Worm (Caenorhabditis elegans) whole organism, L1 larva: ENCODE data around the gene R02F11.2.
"Not testable (repeated sequence)": the region's sequence is repeated elsewhere in the genome, so short reads cannot be mapped to it uniquely, and the experiment has no call there.

Experiments used
- ama-1 ChIP-seq: fragments of 150-350 bp; optimal IDR thresholded peaks from 2 replicates; lab custom pipeline; 2014
- fkh-10 ChIP-seq: sonication (generic microtip); optimal IDR thresholded peaks from 2 replicates; lab custom pipeline; 2017; ENCODE audit warnings: missing biosample characterization, missing genetic modification reagents, missing genetic modification characterization
- hlh-17 ChIP-seq: fragments of 200-800 bp; sonication (Bioruptor generic); optimal IDR thresholded peaks from 2 replicates; lab custom pipeline; 2018; ENCODE audit warnings: missing genetic modification characterization, mild to moderate bottlenecking, missing compliant biosample characterization, moderate library complexity, borderline replicate concordance
- lsy-2 ChIP-seq, 2 experiments: fragments of 150-350 bp; optimal IDR thresholded peaks; 2 replicates each; lab custom pipeline; 2014; ENCODE audit warnings: missing biosample characterization in 2 of 2, missing genetic modification characterization in 2 of 2
- mdl-1 ChIP-seq, 2 experiments: fragments of 150-350 bp; optimal IDR thresholded peaks; 2 replicates each; lab custom pipeline; 2014 to 2017; ENCODE audit warnings: missing biosample characterization in 2 of 2, missing genetic modification characterization in 2 of 2, inconsistent platforms in 1 of 2
- nhr-11 ChIP-seq: fragments of 150-350 bp; optimal IDR thresholded peaks from 2 replicates; lab custom pipeline; 2014; ENCODE audit warnings: missing biosample characterization, missing genetic modification characterization
- unc-86 ChIP-seq: sonication (generic microtip); optimal IDR thresholded peaks from 2 replicates; lab custom pipeline; 2016; ENCODE audit warnings: missing genetic modification characterization, missing compliant biosample characterization
- zag-1 ChIP-seq: fragments of 150-350 bp; optimal IDR thresholded peaks from 2 replicates; lab custom pipeline; 2014; ENCODE audit warnings: missing biosample characterization, missing genetic modification characterization
- ztf-11 ChIP-seq, 2 experiments: sonication (generic microtip); optimal IDR thresholded peaks; 2 replicates each; lab custom pipeline; 2016 to 2017; ENCODE audit warnings: missing genetic modification characterization in 2 of 2, missing biosample characterization in 1 of 2, missing compliant biosample characterization in 1 of 2

DNA sequence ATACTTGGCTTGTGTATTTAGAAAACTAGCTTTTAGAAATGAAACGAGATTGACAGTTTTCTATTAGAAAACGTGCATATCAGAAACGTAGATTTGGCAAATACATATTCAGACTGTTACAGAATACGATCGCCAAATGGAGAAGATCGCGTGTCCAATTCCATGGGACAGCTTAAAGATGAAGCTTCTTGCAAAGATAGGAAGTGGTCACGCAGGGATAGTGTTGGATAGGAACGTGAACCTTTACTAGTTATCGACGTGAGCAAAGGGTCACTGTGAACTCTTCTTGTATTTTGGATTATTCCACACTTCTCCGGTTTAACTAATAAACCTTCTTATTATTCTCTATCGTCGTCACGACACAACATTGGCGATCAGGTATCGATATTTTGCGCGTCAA is 33.7 kb upstream of the R02F11.2 start, which contains the start of gene bgnt-1.4:
- not testable (repeated sequence) for TF ChIP-seq ztf-11 (tag; optimal IDR thresholded peaks at IDR 0.05; lab: Kevin White, UChicago); zag-1; lsy-2 (tag; optimal IDR thresholded peaks at IDR 0.05; lab: Kevin White, UChicago); hlh-17 (GFP tag; lab: Kevin White, UChicago); ama-1 (lab: Kevin White, UChicago); fkh-10 (GFP tag; lab: Kevin White, UChicago); mdl-1 (tag; optimal IDR thresholded peaks at IDR 0.05; lab: Kevin White, UChicago); unc-86 (tag; lab: Kevin White, UChicago); nhr-11 (tag; lab: Kevin White, UChicago)
